Worm (Caenorhabditis elegans) whole organism, L1 larva: ENCODE results near the gene papl-1.

ENCODE experiments used
- efl-1 ChIP-seq, 4 experiments: fragments of 150-350 bp; optimal IDR thresholded peaks in 3 of 4; peaks in 1 of 4; 1 replicate in 1 of 4; 2 replicates in 3 of 4; lab custom pipeline; 2014; ENCODE audit warnings: missing biosample characterization in 2 of 4, missing genetic modification characterization in 2 of 4, missing genetic modification reagents in 2 of 4
- fos-1 ChIP-seq: fragments of 150-350 bp; optimal IDR thresholded peaks from 2 replicates; lab custom pipeline; 2014; ENCODE audit warnings: missing biosample characterization, missing genetic modification characterization
- jun-1 ChIP-seq: fragments of 150-350 bp; optimal IDR thresholded peaks from 2 replicates; lab custom pipeline; 2014; ENCODE audit warnings: missing biosample characterization, missing genetic modification reagents, missing genetic modification characterization
- nhr-11 ChIP-seq: fragments of 150-350 bp; optimal IDR thresholded peaks from 2 replicates; lab custom pipeline; 2014; ENCODE audit warnings: missing biosample characterization, missing genetic modification characterization
- nhr-84 ChIP-seq: sonication (generic microtip); optimal IDR thresholded peaks from 2 replicates; lab custom pipeline; 2017; ENCODE audit warnings: missing biosample characterization, missing genetic modification characterization
- unc-62 ChIP-seq: fragments of 150-350 bp; optimal IDR thresholded peaks from 2 replicates; lab custom pipeline; 2014; ENCODE audit warnings: missing biosample characterization, missing genetic modification reagents, missing genetic modification characterization

- TF ChIP-seq nhr-84 (no peak), jun-1 (tag; lab: Kevin White, UChicago) (no peak), efl-1 (optimal IDR thresholded peaks at IDR 0.05; lab: Kevin White, UChicago) (peak; percentile 35 to 51), efl-1 (GFP tag; optimal IDR thresholded peaks at IDR 0.05 in 1 of 2; lab: Kevin White, UChicago) (peak; percentile 41 to 93), nhr-11 (no peak), unc-62 (no peak), fos-1 (tag; lab: Kevin White, UChicago) (no peak)
These were observed 20.7 kb upstream of the papl-1 start for ce11 chrV:12780248-12780647.
